Worm (Caenorhabditis elegans) whole organism, young adult: ENCODE measurements around the gene scl-5.

ENCODE experiments used
- B0035.1 ChIP-seq: sonication (generic microtip); optimal IDR thresholded peaks from 2 replicates; lab custom pipeline; 2016; ENCODE audit warnings: missing genetic modification characterization, mild to moderate bottlenecking, missing compliant biosample characterization, missing genotype, missing genetic modification reagents
- F23B12.7 ChIP-seq: sonication (generic microtip); optimal IDR thresholded peaks from 2 replicates; lab custom pipeline; 2017; ENCODE audit warnings: missing genetic modification characterization, mild to moderate bottlenecking, missing compliant biosample characterization, antibody characterized with exemption, moderate library complexity; ENCODE audit not compliant: insufficient read depth
- K11D2.4 ChIP-seq: fragments of 200-800 bp; sonication (Bioruptor generic); IDR thresholded peaks from 2 replicates; pipeline ENCODE4 v1.3.6; 2022; ENCODE audit warnings: missing genetic modification reagents, missing genetic modification characterization, missing compliant biosample characterization
- T07F8.4 ChIP-seq: sonication (generic microtip); optimal IDR thresholded peaks from 2 replicates; lab custom pipeline; 2016; ENCODE audit warnings: mild to moderate bottlenecking, missing genetic modification characterization, moderate library complexity, missing compliant biosample characterization
- T26A5.8 ChIP-seq: sonication (generic microtip); optimal IDR thresholded peaks from 2 replicates; lab custom pipeline; 2016; ENCODE audit warnings: missing genetic modification characterization, missing compliant biosample characterization
- Y79H2A.3 ChIP-seq: fragments of 200-800 bp; sonication (Bioruptor generic); conservative IDR thresholded peaks from 2 replicates; pipeline ENCODE4 v1.3.6; 2022; ENCODE audit warnings: missing genetic modification reagents, missing genetic modification characterization, missing compliant biosample characterization
- Y95B8A.8 ChIP-seq: fragments of 200-800 bp; sonication (Bioruptor generic); IDR thresholded peaks from 2 replicates; pipeline ENCODE4 v1.3.6; 2022; ENCODE audit warnings: missing genetic modification reagents, missing genetic modification characterization, missing compliant biosample characterization
- aptf-2 ChIP-seq: fragments of 200-800 bp; sonication (Bioruptor generic); conservative IDR thresholded peaks from 2 replicates; pipeline ENCODE4 v1.3.6; 2022; ENCODE audit warnings: missing genetic modification reagents, missing genetic modification characterization, missing compliant biosample characterization
- attf-3 ChIP-seq: fragments of 200-800 bp; sonication (Bioruptor generic); conservative IDR thresholded peaks from 2 replicates; pipeline ENCODE4 v1.3.6; 2022; ENCODE audit warnings: missing genetic modification reagents, missing genetic modification characterization, missing compliant biosample characterization
- attf-5 ChIP-seq: fragments of 200-800 bp; sonication (Bioruptor generic); optimal IDR thresholded peaks from 2 replicates; lab custom pipeline; 2018; ENCODE audit warnings: mild to moderate bottlenecking, missing genetic modification characterization, missing compliant biosample characterization
- attf-6 ChIP-seq: fragments of 200-800 bp; sonication (Bioruptor generic); IDR thresholded peaks from 2 replicates; pipeline ENCODE4 v1.3.6; 2022; ENCODE audit warnings: missing genetic modification reagents, missing genetic modification characterization, missing compliant biosample characterization
- cebp-1 ChIP-seq, 2 experiments: fragments of 200-800 bp in 1 of 2; sonication (Bioruptor generic) in 1 of 2; sonication (generic microtip) in 1 of 2; IDR thresholded peaks in 1 of 2; optimal IDR thresholded peaks in 1 of 2; 2 replicates each; pipeline versions ENCODE4 v1.3.6 to Lab custom; 2017 to 2022; ENCODE audit warnings: missing compliant biosample characterization in 2 of 2, missing genetic modification characterization in 2 of 2, mild to moderate bottlenecking in 1 of 2, missing genetic modification reagents in 1 of 2, moderate library complexity in 1 of 2
- ceh-58 ChIP-seq: fragments of 200-800 bp; sonication (Bioruptor generic); IDR thresholded peaks from 2 replicates; pipeline ENCODE4 v1.3.6; 2022; ENCODE audit warnings: missing genetic modification characterization, missing compliant biosample characterization
- chd-7 ChIP-seq: sonication (generic microtip); optimal IDR thresholded peaks from 2 replicates; lab custom pipeline; 2016; ENCODE audit warnings: mild to moderate bottlenecking, missing genetic modification characterization, moderate library complexity, missing compliant biosample characterization
- die-1 ChIP-seq: sonication (generic microtip); optimal IDR thresholded peaks from 2 replicates; lab custom pipeline; 2016; ENCODE audit warnings: missing genotype, mild to moderate bottlenecking, missing genetic modification characterization, missing compliant biosample characterization
- dox-1 ChIP-seq: fragments of 200-800 bp; sonication (Bioruptor generic); IDR thresholded peaks from 2 replicates; pipeline ENCODE4 v1.3.6; 2022; ENCODE audit warnings: missing genetic modification reagents, missing genetic modification characterization, missing compliant biosample characterization
- egl-44 ChIP-seq: fragments of 200-800 bp; sonication (Bioruptor generic); IDR thresholded peaks from 2 replicates; pipeline ENCODE4 v1.3.6; 2022; ENCODE audit warnings: missing genetic modification reagents, missing genetic modification characterization, missing compliant biosample characterization
- egrh-3 ChIP-seq: fragments of 200-800 bp; sonication (Bioruptor generic); IDR thresholded peaks from 2 replicates; pipeline ENCODE4 v1.3.6; 2022; ENCODE audit warnings: missing genetic modification reagents, missing genetic modification characterization, missing compliant biosample characterization
- ekl-4 ChIP-seq: fragments of 200-800 bp; sonication (Bioruptor generic); IDR thresholded peaks from 2 replicates; pipeline ENCODE4 v1.3.6; 2022; ENCODE audit warnings: missing genetic modification reagents, missing genetic modification characterization, missing compliant biosample characterization
- ets-4 ChIP-seq: fragments of 200-800 bp; sonication (Bioruptor generic); optimal IDR thresholded peaks from 2 replicates; lab custom pipeline; 2018; ENCODE audit warnings: mild to moderate bottlenecking, missing genetic modification characterization, missing compliant biosample characterization
- fkh-3 ChIP-seq: sonication (generic microtip); optimal IDR thresholded peaks from 2 replicates; lab custom pipeline; 2016; ENCODE audit warnings: mild to moderate bottlenecking, missing genetic modification characterization, missing compliant biosample characterization
- hlh-12 ChIP-seq: sonication (generic microtip); optimal IDR thresholded peaks from 2 replicates; lab custom pipeline; 2016; ENCODE audit warnings: missing genetic modification characterization, missing compliant biosample characterization
- hmg-1.2 ChIP-seq: fragments of 200-800 bp; sonication (Bioruptor generic); IDR thresholded peaks from 2 replicates; pipeline ENCODE4 v1.3.6; 2022; ENCODE audit warnings: missing genetic modification reagents, missing genetic modification characterization, missing compliant biosample characterization
- hrde-1 ChIP-seq: sonication (generic microtip); optimal IDR thresholded peaks from 2 replicates; lab custom pipeline; 2016; ENCODE audit warnings: missing genetic modification characterization, mild to moderate bottlenecking, missing compliant biosample characterization, moderate library complexity, missing genotype, missing genetic modification reagents, borderline replicate concordance
- hsf-1 ChIP-seq: fragments of 200-800 bp; sonication (Bioruptor generic); IDR thresholded peaks from 2 replicates; pipeline ENCODE4 v1.3.6; 2022; ENCODE audit warnings: missing genetic modification reagents, missing genetic modification characterization, missing compliant biosample characterization
- lag-1 ChIP-seq: fragments of 200-800 bp; sonication (Bioruptor generic); IDR thresholded peaks from 2 replicates; pipeline ENCODE4 v1.3.6; 2022; ENCODE audit warnings: missing genetic modification reagents, missing genetic modification characterization, missing compliant biosample characterization
- let-526 ChIP-seq: fragments of 200-800 bp; sonication (Bioruptor generic); IDR thresholded peaks from 2 replicates; pipeline ENCODE4 v1.3.6; 2022; ENCODE audit warnings: missing genetic modification reagents, missing genetic modification characterization, missing compliant biosample characterization
- let-607 ChIP-seq, 2 experiments: fragments of 200-800 bp in 1 of 2; sonication (Bioruptor generic) in 1 of 2; sonication (generic microtip) in 1 of 2; optimal IDR thresholded peaks; 2 replicates each; lab custom pipeline; 2016 to 2018; ENCODE audit warnings: mild to moderate bottlenecking in 2 of 2, missing compliant biosample characterization in 2 of 2, missing genetic modification characterization in 2 of 2, moderate library complexity in 2 of 2, missing genotype in 1 of 2
- lin-26 ChIP-seq: fragments of 200-800 bp; sonication (Bioruptor generic); IDR thresholded peaks from 2 replicates; pipeline ENCODE4 v1.3.6; 2022; ENCODE audit warnings: missing genetic modification reagents, missing genetic modification characterization, missing compliant biosample characterization
- lir-1 ChIP-seq: fragments of 200-800 bp; sonication (Bioruptor generic); conservative IDR thresholded peaks from 2 replicates; pipeline ENCODE4 v1.3.6; 2022; ENCODE audit warnings: missing genetic modification reagents, missing genetic modification characterization, missing compliant biosample characterization
- lsl-1 ChIP-seq: fragments of 200-800 bp; sonication (Bioruptor generic); optimal IDR thresholded peaks from 2 replicates; lab custom pipeline; 2018; ENCODE audit warnings: mild to moderate bottlenecking, missing genetic modification characterization, moderate library complexity, missing compliant biosample characterization
- madf-10 ChIP-seq: sonication (generic microtip); optimal IDR thresholded peaks from 2 replicates; lab custom pipeline; 2016; ENCODE audit warnings: mild to moderate bottlenecking, missing genetic modification characterization, missing compliant biosample characterization
- madf-6 ChIP-seq: fragments of 200-800 bp; sonication (Bioruptor generic); IDR thresholded peaks from 2 replicates; pipeline ENCODE4 v1.3.6; 2022; ENCODE audit warnings: missing genetic modification reagents, missing genetic modification characterization, missing compliant biosample characterization
- mel-28 ChIP-seq: sonication (generic microtip); optimal IDR thresholded peaks from 2 replicates; lab custom pipeline; 2016; ENCODE audit warnings: borderline replicate concordance, mild to moderate bottlenecking, missing genetic modification characterization, missing compliant biosample characterization
- mxl-1 ChIP-seq: sonication (generic microtip); optimal IDR thresholded peaks from 2 replicates; lab custom pipeline; 2016; ENCODE audit warnings: missing genetic modification characterization, missing compliant biosample characterization
- nfya-2 ChIP-seq: fragments of 200-800 bp; sonication (Bioruptor generic); IDR thresholded peaks from 2 replicates; pipeline ENCODE4 v1.3.6; 2022; ENCODE audit warnings: missing genetic modification reagents, missing genetic modification characterization, missing compliant biosample characterization
- sea-2 ChIP-seq: fragments of 200-800 bp; sonication (Bioruptor generic); IDR thresholded peaks from 2 replicates; pipeline ENCODE4 v1.3.6; 2022; ENCODE audit warnings: missing genetic modification characterization, missing compliant biosample characterization
- tbx-9 ChIP-seq: sonication (generic microtip); optimal IDR thresholded peaks from 2 replicates; lab custom pipeline; 2016; ENCODE audit warnings: borderline replicate concordance, missing genetic modification characterization, inconsistent platforms, missing compliant biosample characterization
- unc-130 ChIP-seq: sonication (generic microtip); optimal IDR thresholded peaks from 2 replicates; lab custom pipeline; 2016; ENCODE audit warnings: missing genetic modification reagents, missing genetic modification characterization, missing compliant biosample characterization
- xnd-1 ChIP-seq: sonication (generic microtip); optimal IDR thresholded peaks from 2 replicates; lab custom pipeline; 2016; ENCODE audit warnings: missing genotype, missing genetic modification reagents, missing genetic modification characterization, missing compliant biosample characterization
- ztf-3 ChIP-seq: fragments of 200-800 bp; sonication (Bioruptor generic); optimal IDR thresholded peaks from 2 replicates; lab custom pipeline; 2018; ENCODE audit warnings: mild to moderate bottlenecking, missing genetic modification characterization, missing compliant biosample characterization
- ztf-6 ChIP-seq: fragments of 200-800 bp; sonication (Bioruptor generic); IDR thresholded peaks from 2 replicates; pipeline ENCODE4 v1.3.6; 2022; ENCODE audit warnings: missing genetic modification reagents, missing genetic modification characterization, missing compliant biosample characterization

The scl-5 gene

ce11 chrIV:13026762-13027161 is 37.1 kb upstream of the scl-5 start (continued):
- TF ChIP-seq hrde-1 (tag; lab: Kevin White, UChicago) (no peak), egl-44 (no peak), ztf-6 (GFP tag; lab: Robert Waterston, UW) (no peak), ztf-3 (GFP tag; lab: Kevin White, UChicago) (no peak), lir-1 (GFP tag; lab: Robert Waterston, UW) (no peak), hmg-1.2 (GFP tag; lab: Robert Waterston, UW) (no peak), ekl-4 (GFP tag; lab: Robert Waterston, UW) (no peak), cebp-1 (GFP tag; IDR thresholded peaks at IDR 0.05; lab: Robert Waterston, UW) (no peak), cebp-1 (tag; optimal IDR thresholded peaks at IDR 0.05; lab: Kevin White, UChicago) (peak; percentile 9), B0035.1 (tag; lab: Kevin White, UChicago) (no peak), unc-130 (no peak), nfya-2 (GFP tag; lab: Robert Waterston, UW) (no peak), ets-4 (peak; percentile 70), F23B12.7 (tag; lab: Kevin White, UChicago) (no peak), hlh-12 (tag; lab: Kevin White, UChicago) (no peak), lin-26 (no peak), aptf-2 (GFP tag; lab: Robert Waterston, UW) (no peak), lag-1 (GFP tag; lab: Robert Waterston, UW) (no peak), T07F8.4 (tag; lab: Kevin White, UChicago) (no peak), die-1 (tag; lab: Kevin White, UChicago) (no peak), let-607 (tag; optimal IDR thresholded peaks at IDR 0.05; lab: Kevin White, UChicago) (peak; percentile 34 to 46), T26A5.8 (tag; lab: Kevin White, UChicago) (no peak), madf-10 (tag; lab: Kevin White, UChicago) (peak; percentile 3), sea-2 (no peak), lsl-1 (GFP tag; lab: Kevin White, UChicago) (no peak), K11D2.4 (no peak), let-526 (GFP tag; lab: Robert Waterston, UW) (0 out of 2 replicates have a peak, but pooled peaks have one; percentile 38), Y79H2A.3 (GFP tag; lab: Robert Waterston, UW) (no peak), ceh-58 (no peak), tbx-9 (tag; lab: Kevin White, UChicago) (no peak), Y95B8A.8 (GFP tag; lab: Robert Waterston, UW) (no peak), dox-1 (peak; percentile 61; the same call in 1 of the 2 replicates), hsf-1 (GFP tag; lab: Robert Waterston, UW) (0 out of 2 replicates have a peak, but pooled peaks have one; percentile 10), attf-3 (GFP tag; lab: Robert Waterston, UW) (no peak), egrh-3 (GFP tag; lab: Robert Waterston, UW) (0 out of 2 replicates have a peak, but pooled peaks have one; percentile 5), chd-7 (tag; lab: Kevin White, UChicago) (peak; percentile 64), attf-5 (peak; percentile 48), xnd-1 (tag; lab: Kevin White, UChicago) (no peak), mxl-1 (tag; lab: Kevin White, UChicago) (no peak), madf-6 (GFP tag; lab: Robert Waterston, UW) (no peak), fkh-3 (tag; lab: Kevin White, UChicago) (no peak), mel-28 (tag; lab: Kevin White, UChicago) (no peak), attf-6 (no peak)
